Fruit fly (Drosophila melanogaster): ENCODE measurements around the gene CG7330.
A peak's percentile ranks its signal among the peaks of the same experiment; 100 is the strongest.

dm6 chr3L:18154140-18154539, 5.4 kb downstream of the CG7330 start:
- TF ChIP-seq ro (GFP tag; IDR thresholded peaks at IDR 0.05), result no peak
- no peak for TF ChIP-seq gt (GFP tag; IDR thresholded peaks at IDR 0.05)
- 0 out of 2 replicates have a peak, but pooled peaks have one; percentile 15 for TF ChIP-seq amos (GFP tag; IDR thresholded peaks at IDR 0.05; ENCODE audit: partially characterized antibody)
- no peak for TF ChIP-seq CkIIα-i1 (GFP tag; IDR thresholded peaks at IDR 0.05)

All from whole organism, embryonic.